Fruit fly (Drosophila melanogaster) whole organism, embryonic: ENCODE measurements around the gene Utx.

Experiments
- Atf6 ChIP-seq: fragments of 200-800 bp; sonication (Bioruptor generic); IDR thresholded peaks from 2 replicates; pipeline ENCODE4 v1.3.6; 2022; ENCODE audit warnings: missing biosample characterization, missing genetic modification characterization
- Awh ChIP-seq: fragments of 200-800 bp; sonication (Bioruptor generic); IDR thresholded peaks from 2 replicates; pipeline ENCODE4, ENCODE4 v1.3.6; 2022; ENCODE audit warnings: missing biosample characterization, missing genetic modification characterization
- CG10267 ChIP-seq: fragments of 200-800 bp; sonication (Bioruptor generic); optimal IDR thresholded peaks from 2 replicates; lab custom pipeline; 2018; ENCODE audit warnings: missing biosample characterization, mild to moderate bottlenecking, missing genetic modification characterization, moderate library complexity
- CG10979 ChIP-seq: fragments of 200-800 bp; sonication (Bioruptor generic); optimal IDR thresholded peaks from 2 replicates; lab custom pipeline; 2018; ENCODE audit warnings: missing biosample characterization, mild to moderate bottlenecking, missing genetic modification characterization, moderate library complexity
- CG11247 ChIP-seq: fragments of 200-800 bp; sonication (Bioruptor generic); IDR thresholded peaks from 2 replicates; pipeline ENCODE4 v1.3.6; 2022; ENCODE audit warnings: missing biosample characterization, missing genetic modification characterization
- CG12155 ChIP-seq: fragments of 200-800 bp; sonication (Bioruptor generic); optimal IDR thresholded peaks from 3 replicates; lab custom pipeline; 2016; ENCODE audit warnings: missing biosample characterization, missing genetic modification characterization
- CG1233 ChIP-seq: fragments of 200-800 bp; sonication (Bioruptor generic); optimal IDR thresholded peaks from 4 replicates; lab custom pipeline; 2018; ENCODE audit warnings: missing biosample characterization, mild to moderate bottlenecking, missing genetic modification characterization
- CG14710 ChIP-seq: fragments of 200-800 bp; sonication (Bioruptor generic); optimal IDR thresholded peaks from 3 replicates; lab custom pipeline; 2019; ENCODE audit warnings: missing biosample characterization, mild to moderate bottlenecking, missing genetic modification characterization, moderate library complexity
- CG15601 ChIP-seq: fragments of 200-800 bp; sonication (Bioruptor generic); optimal IDR thresholded peaks from 3 replicates; lab custom pipeline; 2019; ENCODE audit warnings: missing biosample characterization, mild to moderate bottlenecking, missing genetic modification characterization, moderate library complexity
- CG17612 ChIP-seq: fragments of 200-800 bp; sonication (Bioruptor generic); IDR thresholded peaks from 2 replicates; pipeline ENCODE4 v1.3.6; 2022; ENCODE audit warnings: missing biosample characterization, missing genetic modification characterization
- CG1832 ChIP-seq: fragments of 200-800 bp; sonication (Bioruptor generic); optimal IDR thresholded peaks from 2 replicates; lab custom pipeline; 2017; ENCODE audit warnings: missing biosample characterization, mild to moderate bottlenecking, missing genetic modification characterization, inconsistent platforms
- CG2120 ChIP-seq: fragments of 200-800 bp; sonication (Bioruptor generic); optimal IDR thresholded peaks from 3 replicates; lab custom pipeline; 2016; ENCODE audit warnings: missing biosample characterization, missing genetic modification characterization
- CG30020 ChIP-seq: fragments of 200-800 bp; optimal IDR thresholded peaks from 2 replicates; lab custom pipeline; 2019; ENCODE audit warnings: missing biosample characterization, mild to moderate bottlenecking, missing genetic modification characterization, moderate library complexity
- CG31224 ChIP-seq: fragments of 200-800 bp; sonication (Bioruptor generic); IDR thresholded peaks from 2 replicates; pipeline ENCODE4 v1.3.6; 2022; ENCODE audit warnings: missing biosample characterization, missing genetic modification characterization
- CG3726 ChIP-seq: fragments of 200-800 bp; sonication (Bioruptor generic); IDR thresholded peaks from 3 replicates; pipeline ENCODE4, ENCODE4 v1.3.6; 2022; ENCODE audit warnings: missing biosample characterization, missing genetic modification characterization
- CG6683 ChIP-seq: fragments of 200-800 bp; sonication (Bioruptor generic); optimal IDR thresholded peaks from 2 replicates; lab custom pipeline; 2017; ENCODE audit warnings: missing biosample characterization, mild to moderate bottlenecking, missing genetic modification characterization, missing genetic modification reagents
- CG7987 ChIP-seq: fragments of 200-800 bp; sonication (Bioruptor generic); optimal IDR thresholded peaks from 2 replicates; lab custom pipeline; 2018; ENCODE audit warnings: missing biosample characterization, mild to moderate bottlenecking, missing genetic modification characterization, moderate library complexity
- CG9609 ChIP-seq: fragments of 200-800 bp; sonication (Bioruptor generic); optimal IDR thresholded peaks from 3 replicates; lab custom pipeline; 2016; ENCODE audit warnings: missing biosample characterization, missing genetic modification characterization
- CG9797 ChIP-seq: fragments of 200-800 bp; sonication (Bioruptor generic); optimal IDR thresholded peaks from 3 replicates; lab custom pipeline; 2018; ENCODE audit warnings: missing biosample characterization, mild to moderate bottlenecking, missing genetic modification characterization
- CHES-1-like ChIP-seq: fragments of 200-800 bp; sonication (Bioruptor generic); optimal IDR thresholded peaks from 2 replicates; lab custom pipeline; 2016; ENCODE audit warnings: missing biosample characterization, missing genetic modification characterization
- Dad ChIP-seq: fragments of 200-800 bp; sonication (Bioruptor generic); optimal IDR thresholded peaks from 3 replicates; lab custom pipeline; 2016; ENCODE audit warnings: missing biosample characterization, missing genetic modification characterization
- Dfd ChIP-seq, 2 experiments: fragments of >200 bp; optimal IDR thresholded peaks; 2 replicates each; lab custom pipeline; 2017; ENCODE audit warnings: missing biosample characterization in 2 of 2, missing genetic modification characterization in 2 of 2
- Doc3 ChIP-seq: fragments of 200-800 bp; sonication (Bioruptor generic); IDR thresholded peaks from 3 replicates; pipeline ENCODE4 v1.3.6; 2022; ENCODE audit warnings: missing biosample characterization, missing genetic modification characterization; ENCODE audit not compliant: partially characterized antibody
- Dp ChIP-seq: fragments of 200-800 bp; sonication (Bioruptor generic); optimal IDR thresholded peaks from 2 replicates; lab custom pipeline; 2018; ENCODE audit warnings: missing biosample characterization, mild to moderate bottlenecking, missing genetic modification characterization, moderate library complexity
- Ets97D ChIP-seq: fragments of 200-800 bp; sonication (Bioruptor generic); optimal IDR thresholded peaks from 3 replicates; lab custom pipeline; 2016; ENCODE audit warnings: missing biosample characterization, missing genetic modification characterization
- H15 ChIP-seq: fragments of 200-800 bp; sonication (Bioruptor generic); IDR thresholded peaks from 3 replicates; pipeline ENCODE4 v1.3.6; 2022; ENCODE audit warnings: missing biosample characterization, missing genetic modification characterization
- Hmr ChIP-seq: fragments of 200-800 bp; sonication (Bioruptor generic); optimal IDR thresholded peaks from 3 replicates; lab custom pipeline; 2017; ENCODE audit warnings: mild to moderate bottlenecking, missing biosample characterization, missing genetic modification reagents, missing genetic modification characterization
- Kr ChIP-seq: fragments of 200-800 bp; sonication (Bioruptor generic); optimal IDR thresholded peaks from 2 replicates; lab custom pipeline; 2017; ENCODE audit warnings: missing biosample characterization, mild to moderate bottlenecking, missing genetic modification characterization
- MTF-1 ChIP-seq: fragments of 200-800 bp; sonication (Bioruptor generic); optimal IDR thresholded peaks from 2 replicates; lab custom pipeline; 2018; ENCODE audit warnings: missing biosample characterization, mild to moderate bottlenecking, missing genetic modification characterization, borderline replicate concordance
- NC2α ChIP-seq: fragments of 200-800 bp; sonication (Bioruptor generic); optimal IDR thresholded peaks from 2 replicates; lab custom pipeline; 2016; ENCODE audit warnings: missing biosample characterization, missing genetic modification characterization
- Nf-YB ChIP-seq: fragments of 200-800 bp; sonication (Bioruptor generic); optimal IDR thresholded peaks from 3 replicates; lab custom pipeline; 2019; ENCODE audit warnings: missing biosample characterization, mild to moderate bottlenecking, missing genetic modification characterization, moderate library complexity
- Trl ChIP-seq, 3 experiments: fragments of >200 bp in 2 of 3; fragments of 200-800 bp in 1 of 3; sonication (Bioruptor generic) in 1 of 3; optimal IDR thresholded peaks; 2 replicates in 1 of 3; 3 replicates in 2 of 3; lab custom pipeline; 2016 to 2017; ENCODE audit warnings: missing biosample characterization in 1 of 3, missing genetic modification characterization in 1 of 3
- ato ChIP-seq: fragments of 200-800 bp; sonication (Bioruptor generic); IDR thresholded peaks from 2 replicates; pipeline ENCODE4 v1.3.6; 2022; ENCODE audit warnings: missing biosample characterization, missing genetic modification characterization; ENCODE audit not compliant: partially characterized antibody
- caup ChIP-seq: fragments of 200-800 bp; sonication (Bioruptor generic); optimal IDR thresholded peaks from 3 replicates; lab custom pipeline; 2017; ENCODE audit warnings: missing biosample characterization, mild to moderate bottlenecking, missing genetic modification characterization, moderate library complexity; ENCODE audit not compliant: severe bottlenecking
- crol ChIP-seq: fragments of 200-800 bp; sonication (Bioruptor generic); IDR thresholded peaks from 2 replicates; pipeline ENCODE4 v1.3.6; 2022; ENCODE audit warnings: missing biosample characterization, missing genetic modification characterization
- danr ChIP-seq: fragments of 200-800 bp; sonication (Bioruptor generic); IDR thresholded peaks from 2 replicates; pipeline ENCODE4 v1.3.6; 2022; ENCODE audit warnings: missing biosample characterization, missing genetic modification characterization
- gcm ChIP-seq: fragments of 200-800 bp; sonication (Bioruptor generic); optimal IDR thresholded peaks from 2 replicates; lab custom pipeline; 2019; ENCODE audit warnings: missing biosample characterization, mild to moderate bottlenecking, missing genetic modification characterization, moderate library complexity
- gcm2 ChIP-seq: fragments of 200-800 bp; sonication (Bioruptor generic); optimal IDR thresholded peaks from 2 replicates; lab custom pipeline; 2016; ENCODE audit warnings: missing biosample characterization, missing genetic modification characterization
- kah ChIP-seq: fragments of 200-800 bp; sonication (Bioruptor generic); optimal IDR thresholded peaks from 2 replicates; lab custom pipeline; 2018; ENCODE audit warnings: missing biosample characterization, mild to moderate bottlenecking, missing genetic modification characterization
- nerfin-1 ChIP-seq: fragments of 200-800 bp; sonication (Bioruptor generic); optimal IDR thresholded peaks from 3 replicates; lab custom pipeline; 2019; ENCODE audit warnings: missing biosample characterization, mild to moderate bottlenecking, missing genetic modification characterization, moderate library complexity
- odd ChIP-seq: fragments of 200-800 bp; sonication (Bioruptor generic); optimal IDR thresholded peaks from 2 replicates; lab custom pipeline; 2017; ENCODE audit warnings: missing biosample characterization, mild to moderate bottlenecking, missing genetic modification characterization
- pzg ChIP-seq: fragments of 200-800 bp; sonication (Bioruptor generic); optimal IDR thresholded peaks from 3 replicates; lab custom pipeline; 2018; ENCODE audit warnings: missing biosample characterization, mild to moderate bottlenecking, missing genetic modification characterization, moderate library complexity
- ro ChIP-seq: fragments of 200-800 bp; sonication (Bioruptor generic); IDR thresholded peaks from 2 replicates; pipeline ENCODE4 v1.3.6; 2022; ENCODE audit warnings: missing biosample characterization, missing genetic modification characterization
- shn ChIP-seq: fragments of 200-800 bp; sonication (Bioruptor generic); optimal IDR thresholded peaks from 3 replicates; lab custom pipeline; 2016; ENCODE audit warnings: missing biosample characterization, missing genetic modification characterization
- sisA ChIP-seq: fragments of 200-800 bp; sonication (Bioruptor generic); IDR thresholded peaks from 2 replicates; pipeline ENCODE4 v1.3.6; 2022; ENCODE audit warnings: missing biosample characterization, missing genetic modification characterization
- so ChIP-seq: fragments of 200-800 bp; sonication (Bioruptor generic); IDR thresholded peaks from 3 replicates; pipeline ENCODE4 v1.3.6; 2022; ENCODE audit warnings: missing biosample characterization, missing genetic modification characterization
- tap ChIP-seq: fragments of 200-800 bp; optimal IDR thresholded peaks from 3 replicates; lab custom pipeline; 2019; ENCODE audit warnings: missing biosample characterization, mild to moderate bottlenecking, missing genetic modification characterization, moderate library complexity
- tll ChIP-seq, 2 experiments: fragments of 200-800 bp in 1 of 2; fragments of >200 bp in 1 of 2; sonication (Bioruptor generic) in 1 of 2; optimal IDR thresholded peaks; 2 replicates each; lab custom pipeline; 2017 to 2019; ENCODE audit warnings: missing biosample characterization in 2 of 2, missing genetic modification characterization in 2 of 2, mild to moderate bottlenecking in 1 of 2, moderate library complexity in 1 of 2
- unc-4 ChIP-seq: fragments of 200-800 bp; sonication (Bioruptor generic); IDR thresholded peaks from 2 replicates; pipeline ENCODE4 v1.3.6; 2022; ENCODE audit warnings: missing biosample characterization, missing genetic modification characterization; ENCODE audit not compliant: partially characterized antibody
- vfl ChIP-seq: fragments of 200-800 bp; sonication (Bioruptor generic); optimal IDR thresholded peaks from 2 replicates; lab custom pipeline; 2016; ENCODE audit warnings: missing biosample characterization, missing genetic modification characterization
- z ChIP-seq: fragments of 200-800 bp; sonication (Bioruptor generic); IDR thresholded peaks from 3 replicates; pipeline ENCODE4 v1.3.6; 2022; ENCODE audit warnings: missing biosample characterization, missing genetic modification characterization

Gene Utx

DNA sequence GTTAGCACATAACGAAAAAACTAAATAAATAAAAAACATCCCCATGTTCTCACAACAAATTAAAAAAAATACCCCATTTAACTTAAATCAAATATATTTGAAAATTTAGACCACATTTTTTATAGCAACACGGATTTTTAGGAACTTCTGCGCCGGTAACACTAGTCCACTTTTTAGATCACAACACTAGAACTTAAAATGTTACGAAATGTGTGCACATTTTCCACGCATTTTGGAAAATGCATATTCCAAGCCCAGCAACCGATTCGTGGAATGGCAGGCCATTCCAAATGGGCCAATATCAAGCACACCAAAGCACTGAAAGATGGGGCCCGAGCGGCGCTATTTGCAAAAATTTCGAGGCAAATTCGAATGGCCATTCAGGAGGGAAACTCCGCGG is 9.9 kb downstream of the Utx start, which contains the start of gene CG4957 (continued):
- TF ChIP-seq so, result no peak
- no peak for TF ChIP-seq unc-4 (GFP tag; lab: Robert Waterston, UW)
- no peak for TF ChIP-seq CG6683 (GFP tag; lab: Kevin White, UChicago)
- no peak for TF ChIP-seq CG17612 (GFP tag; lab: Robert Waterston, UW)
- TF ChIP-seq CHES-1-like (GFP tag; lab: Kevin White, UChicago), result no peak
- TF ChIP-seq Hmr (GFP tag; lab: Kevin White, UChicago), result no peak
- no peak for TF ChIP-seq odd (GFP tag; lab: Kevin White, UChicago)
- no peak for TF ChIP-seq shn (GFP tag; lab: Kevin White, UChicago)
- TF ChIP-seq crol, result no peak
- TF ChIP-seq Dad (GFP tag; lab: Kevin White, UChicago), result no peak
- TF ChIP-seq Awh, result no peak
- TF ChIP-seq Doc3, result no peak
- TF ChIP-seq CG3726 (GFP tag; lab: Robert Waterston, UW), result no peak
- no peak for TF ChIP-seq CG10267 (tag; lab: Kevin White, UChicago)
- peak; percentile 9 for TF ChIP-seq nerfin-1 (tag; lab: Kevin White, UChicago)
- no peak for TF ChIP-seq Atf6 (GFP tag; lab: Robert Waterston, UW)
- no peak for TF ChIP-seq CG2120 (GFP tag; lab: Kevin White, UChicago)
- TF ChIP-seq tll (GFP tag; optimal IDR thresholded peaks at IDR 0.05; lab: Kevin White, UChicago), result no peak
- TF ChIP-seq NC2α, result no peak
- TF ChIP-seq CG9797 (GFP tag; lab: Kevin White, UChicago), result peak; percentile 30
- no peak for TF ChIP-seq gcm2 (GFP tag; lab: Kevin White, UChicago)
- no peak for TF ChIP-seq caup (GFP tag; lab: Kevin White, UChicago)
- no peak for TF ChIP-seq ro (GFP tag; lab: Robert Waterston, UW)
- no peak for TF ChIP-seq danr (GFP tag; lab: Robert Waterston, UW)
- TF ChIP-seq CG11247, result no peak
- TF ChIP-seq tap (tag; lab: Kevin White, UChicago), result no peak
- TF ChIP-seq Ets97D, result peak; percentile 14
- no peak for TF ChIP-seq z (GFP tag; lab: Robert Waterston, UW)
- no peak for TF ChIP-seq Trl (optimal IDR thresholded peaks at IDR 0.05; lab: Kevin White, UChicago)
- TF ChIP-seq Trl (GFP tag; optimal IDR thresholded peaks at IDR 0.05; lab: Kevin White, UChicago), result no peak
- no peak for TF ChIP-seq CG14710 (tag; lab: Kevin White, UChicago)
- no peak for TF ChIP-seq vfl (GFP tag; lab: Kevin White, UChicago)
- TF ChIP-seq CG7987 (GFP tag; lab: Kevin White, UChicago), result no peak
- TF ChIP-seq MTF-1 (GFP tag; lab: Kevin White, UChicago), result no peak
- no peak for TF ChIP-seq CG1832 (GFP tag; lab: Kevin White, UChicago)
- TF ChIP-seq CG15601 (tag; lab: Kevin White, UChicago), result no peak
- no peak for TF ChIP-seq gcm (GFP tag; lab: Kevin White, UChicago)
- TF ChIP-seq CG30020 (tag; lab: Kevin White, UChicago), result no peak
- no peak for TF ChIP-seq CG31224 (GFP tag; lab: Robert Waterston, UW)
- no peak for TF ChIP-seq sisA (GFP tag; lab: Robert Waterston, UW)
- TF ChIP-seq H15, result no peak
- no peak for TF ChIP-seq CG10979 (tag; lab: Kevin White, UChicago)
- no peak for TF ChIP-seq CG9609 (GFP tag; lab: Kevin White, UChicago)
- no peak for TF ChIP-seq Nf-YB (GFP tag; lab: Kevin White, UChicago)
- TF ChIP-seq pzg (GFP tag; lab: Kevin White, UChicago), result peak; percentile 33
- TF ChIP-seq kah, result no peak
- TF ChIP-seq Kr (GFP tag; lab: Kevin White, UChicago), result no peak
- TF ChIP-seq ato, result no peak
- TF ChIP-seq CG12155 (GFP tag; lab: Kevin White, UChicago), result no peak
- TF ChIP-seq Dp (GFP tag; lab: Kevin White, UChicago), result peak; percentile 18
- no peak for TF ChIP-seq CG1233 (GFP tag; lab: Kevin White, UChicago)
- no peak for TF ChIP-seq Dfd (GFP tag; optimal IDR thresholded peaks at IDR 0.05; lab: Kevin White, UChicago)
